Worm (Caenorhabditis elegans) whole organism, L4/young adult: Measurements from ENCODE around the gene wrt-2.

Experiments used
- W03F9.2 ChIP-seq: fragments of 150-350 bp; optimal IDR thresholded peaks from 2 replicates; lab custom pipeline; 2014; ENCODE audit warnings: missing biosample characterization, missing genetic modification characterization
- dao-5 ChIP-seq: sonication (generic microtip); optimal IDR thresholded peaks from 2 replicates; lab custom pipeline; 2016; ENCODE audit warnings: missing genotype, missing genetic modification characterization, moderate library complexity, missing compliant biosample characterization
- him-1 ChIP-seq: sonication (generic microtip); optimal IDR thresholded peaks from 2 replicates; lab custom pipeline; 2016; ENCODE audit warnings: missing genotype, missing genetic modification reagents, missing genetic modification characterization, missing compliant biosample characterization

- TF ChIP-seq dao-5 (tag; lab: Kevin White, UChicago) (no peak), him-1 (no peak), W03F9.2 (tag; lab: Kevin White, UChicago) (no peak)
Observed at ce11 chrX:3139516-3140301, 45.6 kb upstream of the wrt-2 start.
